Fruit fly (Drosophila melanogaster) Kc167 (cell line): ENCODE results near the gene alpha-Man-Ib.

Experiments used
- Myc ChIP-seq: fragments of >200 bp; optimal IDR thresholded peaks from 2 replicates; lab custom pipeline; 2017; ENCODE audit warnings: missing external identifiers
- Sin3A ChIP-seq: fragments of >200 bp; optimal IDR thresholded peaks from 2 replicates; lab custom pipeline; 2018; ENCODE audit warnings: missing external identifiers
- h ChIP-seq: fragments of >200 bp; optimal IDR thresholded peaks from 3 replicates; lab custom pipeline; 2018; ENCODE audit warnings: missing external identifiers
- insv ChIP-seq: fragments of >200 bp; optimal IDR thresholded peaks from 3 replicates; lab custom pipeline; 2018; ENCODE audit warnings: missing external identifiers
- psq ChIP-seq: fragments of >200 bp; optimal IDR thresholded peaks from 2 replicates; lab custom pipeline; 2017; ENCODE audit warnings: missing external identifiers
- ttk ChIP-seq: sonication (Bioruptor generic); optimal IDR thresholded peaks from 2 replicates; lab custom pipeline; 2017; ENCODE audit warnings: missing external identifiers

alpha-Man-Ib gene

DNA sequence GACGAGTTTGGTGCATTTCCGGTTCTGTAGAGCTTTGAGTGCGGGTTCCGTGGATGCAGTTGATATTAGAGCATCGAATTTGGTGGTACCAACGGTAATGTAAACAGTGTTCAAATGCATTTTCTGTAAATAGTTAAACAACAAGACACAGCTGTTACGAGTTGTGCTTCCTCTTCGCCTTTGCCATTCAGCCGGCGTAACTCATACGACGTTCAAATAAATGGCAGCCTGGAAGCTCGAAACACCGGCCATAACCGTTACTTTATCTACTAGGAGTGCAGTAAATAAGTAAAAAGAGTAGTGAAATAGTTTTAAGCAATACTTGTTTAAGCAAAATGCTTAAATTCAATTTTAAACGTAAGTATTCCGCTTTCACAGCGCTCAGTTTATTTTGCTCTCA, 25.8 kb upstream of the alpha-Man-Ib start, which contains the start of the genes Alg13 and superdeath:
Alg13 (minus strand) TSS at position 167 of the 400 bp plus-strand sequence.
superdeath (plus strand) TSS at position 256 of the 400 bp plus-strand sequence.
- TF ChIP-seq Sin3A (lab: Kevin White, UChicago): no peak
- TF ChIP-seq ttk: no peak
- no peak for TF ChIP-seq psq (lab: Kevin White, UChicago)

DNA sequence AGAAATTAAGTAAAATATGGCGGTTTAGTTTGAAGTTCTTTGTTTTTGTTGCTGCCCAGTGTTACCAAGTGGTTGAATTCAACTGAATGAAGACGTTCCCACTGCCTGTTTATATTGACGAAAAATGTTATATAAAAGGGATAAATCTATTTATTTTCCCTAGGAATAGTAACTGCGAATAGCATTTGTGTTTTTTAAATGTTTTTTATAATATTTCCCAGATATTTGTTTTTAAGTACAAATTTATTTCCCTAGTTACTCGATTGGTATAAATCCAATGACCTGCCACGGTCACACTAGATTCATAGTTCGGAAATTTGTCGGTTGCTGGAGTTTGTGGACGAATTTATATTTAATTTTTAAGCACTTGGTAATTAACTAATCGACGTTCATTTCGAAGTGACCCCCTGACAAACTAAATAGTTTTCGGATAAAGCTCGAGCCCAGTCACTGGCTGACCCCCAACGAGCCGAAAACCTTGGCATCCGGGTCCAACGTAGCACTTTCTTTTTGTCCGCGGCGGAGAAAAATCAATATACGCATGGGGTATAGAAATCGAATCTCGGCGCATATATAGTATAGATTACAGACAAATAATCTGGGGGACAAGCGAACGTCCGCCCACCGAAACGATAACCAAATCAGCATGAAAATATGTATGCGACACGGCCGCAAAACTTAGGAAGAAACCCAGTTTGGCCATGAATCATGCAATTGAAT, 18.4 kb upstream of the alpha-Man-Ib start, which contains the start of the genes dgt6 and Vha100-1:
dgt6 (minus strand) TSS at position 71 of the 720 bp plus-strand sequence.
Vha100-1 (plus strand) TSS at position 292 of the 720 bp plus-strand sequence.
- TF ChIP-seq psq (lab: Kevin White, UChicago) (no peak), h (lab: Kevin White, UChicago) (no peak), Myc (lab: Kevin White, UChicago) (no peak), Sin3A (lab: Kevin White, UChicago) (no peak), insv (lab: Kevin White, UChicago) (no peak), ttk (no peak)

DNA sequence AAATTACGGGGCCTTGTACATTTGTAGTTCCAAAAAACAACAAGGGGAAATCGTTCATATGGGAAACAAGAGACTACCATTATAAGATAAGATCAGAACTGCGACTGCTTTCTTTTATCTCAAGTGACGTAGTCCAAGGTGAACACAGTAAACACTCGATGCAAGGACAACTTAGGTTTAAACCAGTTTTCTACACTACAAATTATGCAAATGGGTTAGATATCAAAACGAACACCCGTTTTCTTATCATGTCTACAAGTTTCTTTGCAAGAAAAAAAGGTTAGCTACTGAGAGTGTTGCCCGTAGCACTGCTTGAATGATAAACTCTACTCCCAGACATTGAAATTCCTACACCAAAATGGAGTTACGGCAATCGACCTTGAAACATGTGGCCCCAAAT, 11.5 kb upstream of the alpha-Man-Ib start:
- TF ChIP-seq insv (lab: Kevin White, UChicago): no peak
- TF ChIP-seq psq (lab: Kevin White, UChicago): no peak
- TF ChIP-seq ttk: no peak
- TF ChIP-seq h (lab: Kevin White, UChicago): no peak
- no peak for TF ChIP-seq Sin3A (lab: Kevin White, UChicago)
- TF ChIP-seq Myc (lab: Kevin White, UChicago): no peak

DNA sequence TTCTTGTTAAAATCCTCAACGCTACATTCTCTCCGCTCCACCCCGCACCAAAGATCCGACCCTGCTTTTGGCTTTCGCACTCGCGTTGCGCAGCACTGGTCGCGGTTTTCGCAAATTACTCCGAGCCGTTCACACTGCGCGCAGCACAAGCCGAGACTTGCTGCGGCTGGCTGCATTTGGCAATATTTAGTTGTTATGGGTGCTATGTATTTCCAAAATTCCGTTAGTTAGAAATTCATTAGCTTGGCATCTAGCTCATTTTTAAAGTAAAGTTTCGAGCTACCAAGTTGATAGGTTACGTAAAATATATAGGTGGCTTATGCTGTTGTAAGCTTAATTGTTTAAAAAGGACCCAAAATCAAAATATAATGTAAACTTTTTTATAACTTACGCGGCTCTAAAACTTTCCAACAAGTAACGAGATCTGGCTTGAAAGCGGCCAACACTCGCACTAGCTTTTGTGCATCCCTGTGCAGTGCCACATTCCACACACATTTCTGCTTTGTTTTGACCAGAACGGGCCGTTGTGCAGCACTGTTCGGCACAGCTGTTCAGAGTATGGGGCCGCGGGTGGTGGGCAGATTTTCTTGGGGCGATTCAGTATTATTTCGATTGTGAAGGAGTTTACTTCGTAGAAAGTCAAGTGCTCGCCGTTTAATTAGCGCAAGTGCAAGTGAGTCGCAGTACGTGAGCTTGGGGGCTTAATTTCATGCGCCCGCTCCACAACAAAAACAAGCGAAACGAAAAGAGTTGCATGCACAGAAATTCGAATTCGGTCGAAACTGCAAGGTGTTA, 10.4 kb upstream of the alpha-Man-Ib start, which contains the start of the genes yem and Ctl2:
yem (minus strand) TSS at position 63 of the 795 bp plus-strand sequence.
Ctl2 (plus strand) TSS at position 554 of the 795 bp plus-strand sequence.
- TF ChIP-seq Sin3A (lab: Kevin White, UChicago) (peak; percentile 70), ttk (no peak)

DNA sequence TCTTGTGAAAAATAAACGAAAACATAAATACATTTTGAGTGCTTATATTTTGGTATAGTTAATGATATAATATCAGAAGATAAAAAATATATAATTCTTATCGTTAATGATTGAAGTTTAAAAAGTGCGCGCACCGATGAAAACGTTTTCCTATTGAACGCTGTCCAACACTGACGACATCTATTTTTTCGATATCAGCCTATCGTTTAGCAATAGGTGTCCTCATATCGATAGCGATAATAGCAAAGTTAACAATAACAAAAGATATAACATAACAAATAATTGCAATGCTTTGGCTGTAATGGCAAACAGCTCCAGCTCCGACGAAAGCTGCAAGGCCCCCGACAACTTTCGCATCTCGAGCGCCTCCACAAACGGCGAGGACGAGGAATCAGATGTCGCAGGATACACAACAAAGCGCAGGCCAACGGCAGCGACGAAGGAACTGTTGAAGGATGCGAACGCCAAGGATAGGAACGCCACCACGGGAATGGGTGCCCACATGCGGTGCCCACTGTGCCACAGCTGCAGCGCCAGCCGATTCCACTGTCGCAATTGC, 3.6 kb upstream of the alpha-Man-Ib start, which contains the start of gene Atg14:
Atg14 (plus strand) TSS at position 225 of the 559 bp plus-strand sequence.
- TF ChIP-seq Myc (lab: Kevin White, UChicago) (no peak), Sin3A (lab: Kevin White, UChicago) (no peak)

dm6 chr3R:29113392-29113791, 770 bp upstream of the alpha-Man-Ib start:
- TF ChIP-seq ttk: no peak
- no peak for TF ChIP-seq Sin3A (lab: Kevin White, UChicago)
- no peak for TF ChIP-seq psq (lab: Kevin White, UChicago)
- no peak for TF ChIP-seq h (lab: Kevin White, UChicago)
- TF ChIP-seq Myc (lab: Kevin White, UChicago): no peak
- no peak for TF ChIP-seq insv (lab: Kevin White, UChicago)

DNA sequence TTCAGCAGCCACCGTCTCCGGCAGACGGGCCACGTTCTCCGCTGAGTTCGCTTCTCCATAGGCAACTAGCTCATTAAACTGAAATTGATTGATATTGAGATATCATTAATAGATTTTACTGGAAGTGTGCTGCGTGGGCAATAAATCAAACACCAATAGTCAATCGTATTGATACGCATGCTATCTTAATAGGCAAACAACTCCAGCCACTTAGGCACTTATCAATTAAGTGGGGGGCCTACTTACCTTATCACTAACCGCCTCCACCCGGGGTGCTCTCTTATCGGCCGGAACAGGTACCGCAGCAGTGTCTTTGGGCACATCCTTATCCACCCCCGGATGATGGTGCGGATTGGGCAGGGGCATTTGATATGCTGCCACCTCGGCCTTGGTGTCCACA, 827 bp downstream of the alpha-Man-Ib start:
- TF ChIP-seq Myc (lab: Kevin White, UChicago) (no peak), psq (lab: Kevin White, UChicago) (no peak), Sin3A (lab: Kevin White, UChicago) (no peak), ttk (no peak), h (lab: Kevin White, UChicago) (no peak), insv (lab: Kevin White, UChicago) (no peak)

- TF ChIP-seq insv (lab: Kevin White, UChicago) (no peak), ttk (no peak), Sin3A (lab: Kevin White, UChicago) (no peak)
Observed at dm6 chr3R:29103227-29103626, 9.4 kb downstream of the alpha-Man-Ib start.

dm6 chr3R:29098022-29098421, 14.6 kb downstream of the alpha-Man-Ib start:
- no peak for TF ChIP-seq Myc (lab: Kevin White, UChicago)
- TF ChIP-seq psq (lab: Kevin White, UChicago): no peak
- no peak for TF ChIP-seq h (lab: Kevin White, UChicago)

- TF ChIP-seq ttk (no peak), insv (lab: Kevin White, UChicago) (no peak), Sin3A (lab: Kevin White, UChicago) (no peak), h (lab: Kevin White, UChicago) (no peak), psq (lab: Kevin White, UChicago) (no peak), Myc (lab: Kevin White, UChicago) (no peak)
Observed at dm6 chr3R:29096009-29096443, 16.6 kb downstream of the alpha-Man-Ib start.

- TF ChIP-seq Sin3A (lab: Kevin White, UChicago) (no peak), h (lab: Kevin White, UChicago) (no peak), insv (lab: Kevin White, UChicago) (no peak)
Observed at dm6 chr3R:29095525-29095924, 17.1 kb downstream of the alpha-Man-Ib start.

- TF ChIP-seq Myc (lab: Kevin White, UChicago) (no peak), ttk (no peak), insv (lab: Kevin White, UChicago) (no peak), psq (lab: Kevin White, UChicago) (no peak), Sin3A (lab: Kevin White, UChicago) (no peak)
Observed at dm6 chr3R:29094152-29094551, 18.5 kb downstream of the alpha-Man-Ib start.
